Worm (Caenorhabditis elegans): ENCODE results near the gene acdh-12.

The acdh-12 gene

ce11 chrII:7182630-7183029 lies 12.8 kb downstream of the acdh-12 start:
- TF ChIP-seq nhr-23 (tag; optimal IDR thresholded peaks at IDR 0.05), result no peak
- TF ChIP-seq fkh-10 (GFP tag; optimal IDR thresholded peaks at IDR 0.05), result peak; percentile 72
- TF ChIP-seq nfya-1 (tag; optimal IDR thresholded peaks at IDR 0.05; ENCODE audit: insufficient read depth), result peak; percentile 58
- TF ChIP-seq nhr-28 (tag; optimal IDR thresholded peaks at IDR 0.05), result no peak
- TF ChIP-seq daf-12 (tag; optimal IDR thresholded peaks at IDR 0.05), result no peak
- no peak for TF ChIP-seq snpc-4 (tag; optimal IDR thresholded peaks at IDR 0.05)
- peak; percentile 57 for TF ChIP-seq hmg-11 (tag; optimal IDR thresholded peaks at IDR 0.05)
- no peak for TF ChIP-seq ceh-28 (tag; optimal IDR thresholded peaks at IDR 0.05)
- TF ChIP-seq nhr-76 (tag; optimal IDR thresholded peaks at IDR 0.05), result no peak
- no peak for TF ChIP-seq elt-2 (tag; optimal IDR thresholded peaks at IDR 0.05)
- TF ChIP-seq elt-1 (tag; optimal IDR thresholded peaks at IDR 0.05), result no peak

ce11 chrII:7176108-7176507 lies 19.3 kb downstream of the acdh-12 start:
- peak; percentile 15 for TF ChIP-seq fkh-10 (GFP tag; optimal IDR thresholded peaks at IDR 0.05)
- no peak for TF ChIP-seq nhr-76 (tag; optimal IDR thresholded peaks at IDR 0.05)
- no peak for TF ChIP-seq nhr-43 (tag; optimal IDR thresholded peaks at IDR 0.05; ENCODE audit: poor library complexity, severe bottlenecking)
- TF ChIP-seq lin-15B (tag; optimal IDR thresholded peaks at IDR 0.05), result no peak
- no peak for TF ChIP-seq ZK546.5 (tag; optimal IDR thresholded peaks at IDR 0.05)
- no peak for TF ChIP-seq elt-2 (tag; optimal IDR thresholded peaks at IDR 0.05)

ce11 chrII:7174843-7175242 lies 20.6 kb downstream of the acdh-12 start, which contains the start of gene glc-4:
glc-4 (minus strand) TSS chrII:7174943.
- TF ChIP-seq nhr-28 (tag; optimal IDR thresholded peaks at IDR 0.05) (no peak), zag-1 (tag; optimal IDR thresholded peaks at IDR 0.05) (no peak)

- TF ChIP-seq pha-4 (tag; optimal IDR thresholded peaks at IDR 0.05) (no peak), egl-5 (tag; optimal IDR thresholded peaks at IDR 0.05) (no peak), unc-39 (tag; optimal IDR thresholded peaks at IDR 0.05) (no peak), unc-62 (GFP tag; optimal IDR thresholded peaks at IDR 0.05) (no peak), lsy-12 (tag; optimal IDR thresholded peaks at IDR 0.05) (no peak), nhr-43 (tag; optimal IDR thresholded peaks at IDR 0.05; ENCODE audit: poor library complexity, severe bottlenecking) (no peak), jun-1 (tag; optimal IDR thresholded peaks at IDR 0.05) (no peak), nhr-12 (tag; optimal IDR thresholded peaks at IDR 0.05) (no peak), ceh-28 (tag; optimal IDR thresholded peaks at IDR 0.05) (no peak), elt-3 (tag; optimal IDR thresholded peaks at IDR 0.05) (no peak), ceh-9 (tag; optimal IDR thresholded peaks at IDR 0.05) (no peak), ztf-4 (tag; optimal IDR thresholded peaks at IDR 0.05) (no peak), nhr-28 (tag; optimal IDR thresholded peaks at IDR 0.05) (no peak), ama-1 (optimal IDR thresholded peaks at IDR 0.05) (no peak), nhr-23 (tag; optimal IDR thresholded peaks at IDR 0.05) (no peak), R02D3.7 (tag; optimal IDR thresholded peaks at IDR 0.05) (no peak), nhr-67 (tag; optimal IDR thresholded peaks at IDR 0.05) (no peak), nfya-1 (tag; optimal IDR thresholded peaks at IDR 0.05; ENCODE audit: insufficient read depth) (no peak), mdl-1 (tag; optimal IDR thresholded peaks at IDR 0.05) (no peak), daf-12 (tag; optimal IDR thresholded peaks at IDR 0.05) (no peak)
Measured at ce11 chrII:7171305-7171998, 24.0 kb downstream of the acdh-12 start, which contains the start of gene dyf-13. dyf-13 (minus strand) TSS chrII:7171355.

ce11 chrII:7168712-7169111 lies 26.7 kb downstream of the acdh-12 start, which contains the start of gene col-36:
col-36 (minus strand) TSS chrII:7168812.
- TF ChIP-seq nhr-77 (tag; optimal IDR thresholded peaks at IDR 0.05) (no peak), nhr-23 (tag; optimal IDR thresholded peaks at IDR 0.05) (peak; percentile 50)

ce11 chrII:7166768-7167167 lies 28.7 kb downstream of the acdh-12 start:
- peak; percentile 93 for TF ChIP-seq elt-2 (tag; optimal IDR thresholded peaks at IDR 0.05)
- peak; percentile 94 for TF ChIP-seq pqm-1 (tag; optimal IDR thresholded peaks at IDR 0.05)
- no peak for TF ChIP-seq nhr-77 (tag; optimal IDR thresholded peaks at IDR 0.05)
- TF ChIP-seq hmg-11 (tag; optimal IDR thresholded peaks at IDR 0.05), result no peak

All from whole organism, L3 larva.